Fruit fly (Drosophila melanogaster) S2 (cell line): Measurements from ENCODE around the gene Jon65Aiv.
A peak's percentile ranks its signal among the peaks of the same experiment; 100 is the strongest.

Experiments used
- CG8478 ChIP-seq: fragments of >200 bp; optimal IDR thresholded peaks from 2 replicates; lab custom pipeline; 2018
- CTCF ChIP-seq, 2 experiments: fragments of >200 bp; optimal IDR thresholded peaks; 2 replicates each; lab custom pipeline; 2018

Jon65Aiv gene

dm6 chr3L:6036811-6037210, 2.1 kb upstream of the Jon65Aiv start, which contains the start of gene CG6462:
TSS of gene CG6462 (plus strand) at chr3L:6037111.
- TF ChIP-seq CTCF (optimal IDR thresholded peaks at IDR 0.05; lab: Kevin White, UChicago) = no peak
- TF ChIP-seq CG8478 (lab: Kevin White, UChicago) = no peak

dm6 chr3L:6050230-6050807, 11.4 kb downstream of the Jon65Aiv start, which contains the start of gene Jon65Aiii:
TSS of gene Jon65Aiii (plus strand) at chr3L:6050757.
- TF ChIP-seq CTCF (optimal IDR thresholded peaks at IDR 0.05; lab: Kevin White, UChicago) (no peak), CG8478 (lab: Kevin White, UChicago) (no peak)

- TF ChIP-seq CG8478 (lab: Kevin White, UChicago) = no peak
Measured at dm6 chr3L:6052021-6052420, 13.1 kb downstream of the Jon65Aiv start, which contains the start of gene Jon65Aii. TSS of gene Jon65Aii (plus strand) at chr3L:6052321.

- TF ChIP-seq CG8478 (lab: Kevin White, UChicago) (no peak), CTCF (optimal IDR thresholded peaks at IDR 0.05; lab: Kevin White, UChicago) (no peak)
Measured at dm6 chr3L:6054343-6054742, 15.4 kb downstream of the Jon65Aiv start, which contains the start of gene Jon65Ai. TSS of gene Jon65Ai (minus strand) at chr3L:6054443.

- no peak for TF ChIP-seq CG8478 (lab: Kevin White, UChicago)
- TF ChIP-seq CTCF (optimal IDR thresholded peaks at IDR 0.05; lab: Kevin White, UChicago) = peak; percentile 52 to 62
Measured at dm6 chr3L:6054803-6055202, 15.8 kb downstream of the Jon65Aiv start, which contains the start of gene tant. TSS of gene tant (plus strand) at chr3L:6055136.

dm6 chr3L:6059062-6059708, 20.2 kb downstream of the Jon65Aiv start, which contains the start of gene CG6592:
TSS of gene CG6592 (plus strand) at chr3L:6059658.
- peak; percentile 61 to 65 for TF ChIP-seq CTCF (optimal IDR thresholded peaks at IDR 0.05; lab: Kevin White, UChicago)
- TF ChIP-seq CG8478 (lab: Kevin White, UChicago) = no peak

dm6 chr3L:6062860-6063607, 24.1 kb downstream of the Jon65Aiv start, which contains the start of gene CG10472:
TSS of gene CG10472 (minus strand) at chr3L:6062910.
- TF ChIP-seq CG8478 (lab: Kevin White, UChicago) (no peak), CTCF (optimal IDR thresholded peaks at IDR 0.05; lab: Kevin White, UChicago) (no peak)

- no peak for TF ChIP-seq CG8478 (lab: Kevin White, UChicago)
- TF ChIP-seq CTCF (optimal IDR thresholded peaks at IDR 0.05; lab: Kevin White, UChicago) = no peak
Measured at dm6 chr3L:6065881-6066389, 27.0 kb downstream of the Jon65Aiv start, which contains the start of gene CG42269. TSS of gene CG42269 (plus strand) at chr3L:6066296.

- TF ChIP-seq CG8478 (lab: Kevin White, UChicago) (no peak), CTCF (optimal IDR thresholded peaks at IDR 0.05; lab: Kevin White, UChicago) (no peak)
Measured at dm6 chr3L:6068178-6068577, 29.2 kb downstream of the Jon65Aiv start.

- TF ChIP-seq CG8478 (lab: Kevin White, UChicago) = no peak
Measured at dm6 chr3L:6070119-6070518, 31.2 kb downstream of the Jon65Aiv start.

- TF ChIP-seq CTCF (optimal IDR thresholded peaks at IDR 0.05; lab: Kevin White, UChicago) (peak in 1 of 2 experiments; percentile 54), CG8478 (lab: Kevin White, UChicago) (no peak)
Measured at dm6 chr3L:6071454-6072189, 32.7 kb downstream of the Jon65Aiv start, which contains the start of gene CG6602. TSS of gene CG6602 (plus strand) at chr3L:6072139.

dm6 chr3L:6074975-6075692, 36.2 kb downstream of the Jon65Aiv start, which contains the start of the genes CG13295 and CG6610:
TSS of gene CG13295 (minus strand) at chr3L:6075245.
TSS of gene CG6610 (plus strand) at chr3L:6075536.
- no peak for TF ChIP-seq CTCF (optimal IDR thresholded peaks at IDR 0.05; lab: Kevin White, UChicago)
- TF ChIP-seq CG8478 (lab: Kevin White, UChicago) = no peak

- TF ChIP-seq CTCF (optimal IDR thresholded peaks at IDR 0.05; lab: Kevin White, UChicago) = no peak
- TF ChIP-seq CG8478 (lab: Kevin White, UChicago) = no peak
Measured at dm6 chr3L:6076429-6076828, 37.5 kb downstream of the Jon65Aiv start, which contains the start of gene ssp6. TSS of gene ssp6 (plus strand) at chr3L:6076722.
